Worm (Caenorhabditis elegans) whole organism, mixed stage, embryonic: ENCODE measurements around the gene rhgf-1.

Source experiments
- bed-3 ChIP-seq: fragments of 200-800 bp; sonication (Bioruptor generic); optimal IDR thresholded peaks from 3 replicates; lab custom pipeline; 2018; ENCODE audit warnings: mild to moderate bottlenecking, missing genetic modification characterization, moderate library complexity, missing compliant biosample characterization
- blmp-1 ChIP-seq: fragments of 150-350 bp; optimal IDR thresholded peaks from 2 replicates; lab custom pipeline; 2014; ENCODE audit warnings: missing biosample characterization, missing genetic modification characterization
- ceh-39 ChIP-seq: fragments of 150-350 bp; optimal IDR thresholded peaks from 2 replicates; lab custom pipeline; 2014; ENCODE audit warnings: missing biosample characterization, missing genetic modification characterization
- ceh-43 ChIP-seq: fragments of 200-800 bp; sonication (Bioruptor generic); optimal IDR thresholded peaks from 2 replicates; lab custom pipeline; 2018; ENCODE audit warnings: mild to moderate bottlenecking, missing genetic modification characterization, moderate library complexity, missing compliant biosample characterization
- ces-1 ChIP-seq: fragments of 150-350 bp; optimal IDR thresholded peaks from 2 replicates; lab custom pipeline; 2014; ENCODE audit warnings: missing biosample characterization, missing genetic modification reagents, missing genetic modification characterization
- cnd-1 ChIP-seq: fragments of 200-800 bp; sonication (Bioruptor generic); optimal IDR thresholded peaks from 2 replicates; lab custom pipeline; 2018; ENCODE audit warnings: mild to moderate bottlenecking, missing genetic modification characterization, missing compliant biosample characterization
- drap-1 ChIP-seq: fragments of 200-800 bp; sonication (Bioruptor generic); optimal IDR thresholded peaks from 3 replicates; lab custom pipeline; 2018; ENCODE audit warnings: mild to moderate bottlenecking, missing genetic modification characterization, missing compliant biosample characterization
- elt-1 ChIP-seq: sonication (generic microtip); optimal IDR thresholded peaks from 2 replicates; lab custom pipeline; 2017; ENCODE audit warnings: missing genetic modification characterization, mild to moderate bottlenecking, missing compliant biosample characterization, antibody characterized with exemption, moderate library complexity, borderline replicate concordance; ENCODE audit not compliant: insufficient read depth
- elt-3 ChIP-seq: fragments of 150-350 bp; optimal IDR thresholded peaks from 2 replicates; lab custom pipeline; 2014; ENCODE audit warnings: missing biosample characterization, missing genetic modification characterization
- flh-1 ChIP-seq: fragments of 200-800 bp; sonication (Bioruptor generic); optimal IDR thresholded peaks from 2 replicates; lab custom pipeline; 2018; ENCODE audit warnings: mild to moderate bottlenecking, missing genetic modification characterization, moderate library complexity, missing compliant biosample characterization
- ham-2 ChIP-seq: fragments of 200-800 bp; sonication (Bioruptor generic); optimal IDR thresholded peaks from 2 replicates; lab custom pipeline; 2018; ENCODE audit warnings: mild to moderate bottlenecking, missing genetic modification characterization, missing compliant biosample characterization
- hlh-1 ChIP-seq: fragments of 150-350 bp; optimal IDR thresholded peaks from 2 replicates; lab custom pipeline; 2014; ENCODE audit warnings: missing biosample characterization, missing genetic modification reagents, missing genetic modification characterization
- lin-32 ChIP-seq: fragments of 200-800 bp; sonication (Bioruptor generic); optimal IDR thresholded peaks from 2 replicates; lab custom pipeline; 2018; ENCODE audit warnings: mild to moderate bottlenecking, missing genetic modification characterization, missing compliant biosample characterization
- lsy-2 ChIP-seq: fragments of 150-350 bp; optimal IDR thresholded peaks from 2 replicates; lab custom pipeline; 2014; ENCODE audit warnings: missing biosample characterization, missing genetic modification characterization
- mep-1 ChIP-seq: fragments of 150-350 bp; optimal IDR thresholded peaks from 2 replicates; lab custom pipeline; 2017; ENCODE audit warnings: missing biosample characterization, missing genetic modification reagents, missing genetic modification characterization, inconsistent platforms
- mls-2 ChIP-seq: sonication (generic microtip); optimal IDR thresholded peaks from 2 replicates; lab custom pipeline; 2016; ENCODE audit warnings: mild to moderate bottlenecking, missing genetic modification characterization, moderate library complexity, missing compliant biosample characterization
- nhr-12 ChIP-seq: fragments of 150-350 bp; optimal IDR thresholded peaks from 2 replicates; lab custom pipeline; 2014; ENCODE audit warnings: missing biosample characterization, missing genetic modification characterization
- nhr-2 ChIP-seq: fragments of 150-350 bp; optimal IDR thresholded peaks from 2 replicates; lab custom pipeline; 2014; ENCODE audit warnings: missing biosample characterization, missing genetic modification characterization
- nhr-237 ChIP-seq: fragments of 150-350 bp; optimal IDR thresholded peaks from 2 replicates; lab custom pipeline; 2014; ENCODE audit warnings: missing biosample characterization, missing genetic modification characterization
- nhr-76 ChIP-seq: sonication (generic microtip); optimal IDR thresholded peaks from 2 replicates; lab custom pipeline; 2017; ENCODE audit warnings: missing biosample characterization, missing genetic modification characterization
- pha-4 ChIP-seq: fragments of 150-350 bp; optimal IDR thresholded peaks from 2 replicates; lab custom pipeline; 2018; ENCODE audit warnings: missing biosample characterization, missing genetic modification reagents, missing genetic modification characterization
- sem-2 ChIP-seq: fragments of 200-800 bp; sonication (Bioruptor generic); optimal IDR thresholded peaks from 2 replicates; lab custom pipeline; 2018; ENCODE audit warnings: mild to moderate bottlenecking, missing genetic modification characterization, missing compliant biosample characterization
- snpc-4 ChIP-seq: fragments of 150-350 bp; optimal IDR thresholded peaks from 2 replicates; lab custom pipeline; 2014; ENCODE audit warnings: missing biosample characterization, missing genetic modification characterization
- sptf-1 ChIP-seq: sonication (generic microtip); optimal IDR thresholded peaks from 2 replicates; lab custom pipeline; 2017; ENCODE audit warnings: mild to moderate bottlenecking, missing genetic modification characterization, moderate library complexity, missing compliant biosample characterization
- tbx-8 ChIP-seq: fragments of 200-800 bp; sonication (Bioruptor generic); optimal IDR thresholded peaks from 2 replicates; lab custom pipeline; 2018; ENCODE audit warnings: mild to moderate bottlenecking, missing genetic modification characterization, moderate library complexity, missing compliant biosample characterization
- unc-120 ChIP-seq: sonication (generic microtip); optimal IDR thresholded peaks from 2 replicates; lab custom pipeline; 2017; ENCODE audit warnings: missing genetic modification characterization, missing compliant biosample characterization; ENCODE audit not compliant: poor library complexity, severe bottlenecking
- unc-62 ChIP-seq: fragments of 150-350 bp; optimal IDR thresholded peaks from 2 replicates; lab custom pipeline; 2014; ENCODE audit warnings: missing biosample characterization, missing genetic modification reagents, missing genetic modification characterization
- zip-8 ChIP-seq: fragments of 150-350 bp; optimal IDR thresholded peaks from 2 replicates; lab custom pipeline; 2014; ENCODE audit warnings: missing biosample characterization, missing genetic modification characterization

The rhgf-1 gene

DNA sequence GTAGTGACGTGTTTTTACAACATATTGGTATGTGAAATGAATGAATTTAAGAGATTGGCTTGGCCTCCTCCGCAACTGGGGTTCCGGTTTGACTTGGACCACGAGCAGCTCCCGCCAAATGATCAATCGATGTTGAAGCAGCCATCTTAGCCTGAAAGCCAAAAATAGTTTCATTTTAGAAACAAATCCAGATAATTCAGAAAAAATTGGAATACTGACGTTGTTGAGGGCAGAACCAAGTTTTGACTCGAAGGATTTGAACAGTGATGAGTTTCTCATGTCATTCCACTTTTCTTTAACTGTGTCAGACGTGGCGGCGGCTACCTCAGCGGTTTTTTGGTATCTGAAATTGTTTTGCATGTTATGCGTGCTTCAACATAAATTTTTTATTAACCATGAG lies 35.7 kb downstream of the rhgf-1 start:
- TF ChIP-seq elt-1 (tag; lab: Kevin White, UChicago) (no peak), unc-120 (tag; lab: Kevin White, UChicago) (no peak), ces-1 (GFP tag; lab: Kevin White, UChicago) (no peak), blmp-1 (tag; lab: Kevin White, UChicago) (no peak), mls-2 (tag; lab: Kevin White, UChicago) (no peak), nhr-2 (tag; lab: Kevin White, UChicago) (no peak), elt-3 (tag; lab: Kevin White, UChicago) (no peak), tbx-8 (GFP tag; lab: Kevin White, UChicago) (no peak), nhr-76 (tag; lab: Kevin White, UChicago) (no peak), flh-1 (GFP tag; lab: Kevin White, UChicago) (no peak), sem-2 (GFP tag; lab: Kevin White, UChicago) (no peak), sptf-1 (tag; lab: Kevin White, UChicago) (no peak), nhr-237 (tag; lab: Kevin White, UChicago) (no peak), lsy-2 (tag; lab: Kevin White, UChicago) (no peak), ceh-43 (GFP tag; lab: Kevin White, UChicago) (no peak), hlh-1 (tag; lab: Kevin White, UChicago) (no peak), cnd-1 (tag; lab: Kevin White, UChicago) (no peak), snpc-4 (tag; lab: Kevin White, UChicago) (no peak), lin-32 (GFP tag; lab: Kevin White, UChicago) (no peak), ceh-39 (tag; lab: Kevin White, UChicago) (no peak)

DNA sequence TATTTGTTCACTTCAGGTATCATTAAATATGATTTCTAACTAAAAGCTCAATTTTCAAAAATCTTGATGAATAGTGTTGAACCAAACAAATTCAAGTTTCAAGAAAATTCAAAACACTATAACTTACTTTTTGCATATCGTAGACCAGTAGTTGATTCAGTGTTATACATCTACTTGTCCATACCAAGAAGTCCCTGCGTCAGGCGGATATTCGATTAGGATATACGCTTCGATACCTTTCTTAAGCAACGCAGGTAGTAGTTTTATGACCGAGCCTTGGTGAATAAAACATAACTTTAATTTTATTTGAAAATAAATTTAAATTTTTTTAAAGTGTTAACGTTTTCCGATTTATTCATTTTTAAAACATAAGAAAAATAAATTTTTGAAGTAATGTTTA lies 36.3 kb downstream of the rhgf-1 start:
- TF ChIP-seq zip-8 (tag; lab: Kevin White, UChicago), result no peak
- TF ChIP-seq ces-1 (GFP tag; lab: Kevin White, UChicago), result no peak
- TF ChIP-seq mep-1 (tag; lab: Kevin White, UChicago), result no peak
- no peak for TF ChIP-seq bed-3 (GFP tag; lab: Kevin White, UChicago)
- TF ChIP-seq nhr-12, result no peak
- TF ChIP-seq sem-2 (GFP tag; lab: Kevin White, UChicago), result no peak
- no peak for TF ChIP-seq unc-62 (GFP tag; lab: Kevin White, UChicago)
- TF ChIP-seq lin-32 (GFP tag; lab: Kevin White, UChicago), result no peak
- no peak for TF ChIP-seq flh-1 (GFP tag; lab: Kevin White, UChicago)
- no peak for TF ChIP-seq unc-120 (tag; lab: Kevin White, UChicago)

DNA sequence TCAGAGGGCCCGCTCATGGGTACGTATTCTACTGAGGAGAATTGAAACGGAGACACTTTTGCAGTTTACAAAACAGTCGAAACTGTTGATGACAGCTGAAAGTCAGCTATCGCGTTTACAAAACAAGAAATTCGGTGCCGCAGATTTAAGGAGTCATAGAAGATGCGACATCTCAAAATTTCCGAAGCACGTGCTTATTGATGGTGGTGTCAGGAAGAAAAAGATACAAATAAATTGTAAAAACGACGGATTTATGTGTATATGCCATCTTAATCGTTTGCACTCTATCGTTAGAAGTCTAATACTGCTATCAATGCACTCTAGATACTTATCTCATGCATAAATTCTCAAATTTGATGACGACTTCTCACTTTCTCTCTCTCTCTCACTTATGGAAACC lies 37.5 kb downstream of the rhgf-1 start, which contains the start of gene F13E6.2:
F13E6.2 (minus strand) TSS at position 101 of the 400 bp plus-strand sequence.
- TF ChIP-seq flh-1 (GFP tag; lab: Kevin White, UChicago) (no peak), nhr-2 (tag; lab: Kevin White, UChicago) (no peak), pha-4 (no peak), unc-62 (GFP tag; lab: Kevin White, UChicago) (no peak)

DNA sequence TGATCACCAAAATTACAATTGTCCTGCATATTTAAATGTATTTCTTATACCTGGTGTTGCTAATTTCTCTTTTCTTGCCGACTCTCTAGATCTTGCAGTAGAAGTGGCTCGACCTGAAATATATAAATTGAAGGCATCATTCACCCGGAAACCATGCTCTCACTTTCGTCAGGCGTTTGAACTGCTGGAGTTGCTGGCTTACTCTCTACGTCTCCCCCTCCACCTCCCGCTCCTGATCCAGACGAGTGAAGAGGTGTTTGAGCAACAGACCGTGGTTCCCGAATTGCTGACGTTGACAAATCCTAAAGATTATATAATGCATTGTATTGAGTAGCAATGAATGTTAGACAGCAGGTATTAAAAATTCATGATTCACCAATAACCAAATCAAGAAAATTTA lies 41.5 kb downstream of the rhgf-1 start:
- TF ChIP-seq ham-2 (no peak), mep-1 (tag; lab: Kevin White, UChicago) (no peak), zip-8 (tag; lab: Kevin White, UChicago) (no peak), tbx-8 (GFP tag; lab: Kevin White, UChicago) (no peak), flh-1 (GFP tag; lab: Kevin White, UChicago) (no peak), drap-1 (no peak), blmp-1 (tag; lab: Kevin White, UChicago) (no peak), nhr-76 (tag; lab: Kevin White, UChicago) (no peak), nhr-2 (tag; lab: Kevin White, UChicago) (no peak), mls-2 (tag; lab: Kevin White, UChicago) (no peak), ceh-43 (GFP tag; lab: Kevin White, UChicago) (no peak), elt-3 (tag; lab: Kevin White, UChicago) (no peak), unc-62 (GFP tag; lab: Kevin White, UChicago) (no peak), unc-120 (tag; lab: Kevin White, UChicago) (no peak), lin-32 (GFP tag; lab: Kevin White, UChicago) (no peak), cnd-1 (tag; lab: Kevin White, UChicago) (no peak), sptf-1 (tag; lab: Kevin White, UChicago) (no peak), bed-3 (GFP tag; lab: Kevin White, UChicago) (no peak), pha-4 (no peak), nhr-12 (no peak)
